Fruit fly (Drosophila melanogaster): ENCODE results near the gene Nmdmc.

Gene Nmdmc

DNA sequence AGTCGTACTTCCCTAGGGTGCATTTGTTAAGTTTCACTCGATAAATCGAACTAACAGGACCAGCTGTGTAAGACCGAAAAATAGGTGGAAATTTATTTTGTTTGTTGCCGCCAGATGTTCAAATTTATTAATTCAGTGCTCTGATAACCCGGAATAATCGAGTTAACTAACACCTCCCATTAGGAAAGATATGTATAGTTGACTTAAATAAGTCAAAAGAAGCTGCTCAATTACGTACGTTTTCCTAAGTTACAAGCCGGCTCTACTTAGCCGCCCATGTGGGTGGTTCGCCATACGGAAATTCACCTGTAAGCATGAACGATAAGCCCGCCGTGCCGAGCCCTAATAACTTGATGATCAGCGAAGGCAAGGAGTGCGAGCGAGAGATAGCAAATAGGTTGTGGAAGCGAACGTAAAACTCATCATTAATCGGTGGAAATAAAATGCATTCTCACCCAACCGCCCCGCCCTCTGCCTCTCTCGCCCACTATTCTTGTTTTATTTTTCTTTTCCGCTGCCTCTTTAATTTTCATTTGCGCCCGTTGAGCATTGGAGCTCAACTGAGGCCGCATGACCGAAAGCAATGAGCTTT lies 3.6 kb upstream of the Nmdmc start (continued):
- TF ChIP-seq Met (GFP tag; optimal IDR thresholded peaks at IDR 0.05) (peak; percentile 62), CG6163 (GFP tag; IDR thresholded peaks at IDR 0.05) (no peak), CG6854 (GFP tag; optimal IDR thresholded peaks at IDR 0.05) (no peak), eg (GFP tag; IDR thresholded peaks at IDR 0.05) (no peak), dac (GFP tag; optimal IDR thresholded peaks at IDR 0.05) (no peak), salr (GFP tag; optimal IDR thresholded peaks at IDR 0.05) (peak in 1 of 2 experiments; percentile 58), fkh (GFP tag; optimal IDR thresholded peaks at IDR 0.05) (no peak), Smox (GFP tag; optimal IDR thresholded peaks at IDR 0.05) (peak; percentile 53), Lpt (GFP tag; optimal IDR thresholded peaks at IDR 0.05) (no peak), net (GFP tag; optimal IDR thresholded peaks at IDR 0.05) (no peak), CG8632 (GFP tag; optimal IDR thresholded peaks at IDR 0.05) (peak; percentile 63), esn (GFP tag; optimal IDR thresholded peaks at IDR 0.05) (peak; percentile 59), CG16779 (tag; optimal IDR thresholded peaks at IDR 0.05) (no peak), CG9139 (GFP tag; optimal IDR thresholded peaks at IDR 0.05) (no peak), CG7368 (GFP tag; optimal IDR thresholded peaks at IDR 0.05) (peak; percentile 31), CG8319 (GFP tag; optimal IDR thresholded peaks at IDR 0.05) (peak; percentile 30), dsx (GFP tag; optimal IDR thresholded peaks at IDR 0.05; ENCODE audit: poor library complexity, severe bottlenecking) (no peak), ss (GFP tag; optimal IDR thresholded peaks at IDR 0.05) (peak in 1 of 2 experiments; percentile 47)

DNA sequence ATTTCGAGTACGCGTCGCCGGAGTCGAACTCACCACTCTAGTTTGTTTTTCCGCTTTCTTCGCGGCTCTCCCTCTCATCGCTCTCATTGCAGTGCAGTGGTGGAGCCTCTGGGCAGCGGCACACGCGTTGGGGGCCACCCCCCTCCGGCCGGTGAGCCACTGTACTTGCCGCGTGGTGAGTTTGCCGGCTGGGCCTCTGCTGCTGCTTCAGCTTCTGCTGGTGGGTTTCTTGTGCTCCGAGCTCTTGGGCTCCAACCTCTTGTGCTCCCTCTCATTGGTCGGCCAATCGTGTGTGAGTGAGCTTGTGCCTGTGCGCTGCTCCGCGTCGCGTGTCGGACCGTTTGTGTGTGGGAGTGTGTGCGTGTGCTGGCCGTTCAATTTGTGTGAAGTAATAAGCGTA lies 2.7 kb upstream of the Nmdmc start:
- TF ChIP-seq Gug (GFP tag; IDR thresholded peaks at IDR 0.05): no peak
- peak; percentile 38 for TF ChIP-seq CG34406 (GFP tag; optimal IDR thresholded peaks at IDR 0.05)
- TF ChIP-seq CG11762 (GFP tag; optimal IDR thresholded peaks at IDR 0.05; ENCODE audit: insufficient read depth): no peak
- no peak for TF ChIP-seq fd59A (GFP tag; optimal IDR thresholded peaks at IDR 0.05)
- peak; percentile 50 for TF ChIP-seq pdm3 (GFP tag; optimal IDR thresholded peaks at IDR 0.05)
- TF ChIP-seq Sox102F (GFP tag; optimal IDR thresholded peaks at IDR 0.05): peak; percentile 66
- no peak for TF ChIP-seq Hr38 (GFP tag; optimal IDR thresholded peaks at IDR 0.05)
- TF ChIP-seq CG7368 (GFP tag; optimal IDR thresholded peaks at IDR 0.05): peak; percentile 46
- peak; percentile 60 for TF ChIP-seq Hr4 (GFP tag; optimal IDR thresholded peaks at IDR 0.05)
- TF ChIP-seq CG8319 (GFP tag; optimal IDR thresholded peaks at IDR 0.05): no peak
- TF ChIP-seq CG6808 (GFP tag; optimal IDR thresholded peaks at IDR 0.05): peak; percentile 74
- TF ChIP-seq lz (GFP tag; optimal IDR thresholded peaks at IDR 0.05): peak; percentile 31
- peak; percentile 19 for TF ChIP-seq Hr39 (GFP tag; optimal IDR thresholded peaks at IDR 0.05)
- no peak for TF ChIP-seq CG11902 (GFP tag; optimal IDR thresholded peaks at IDR 0.05)
- TF ChIP-seq ss (GFP tag; optimal IDR thresholded peaks at IDR 0.05): peak; percentile 84 to 93
- TF ChIP-seq topi (GFP tag; optimal IDR thresholded peaks at IDR 0.05): peak; percentile 46
- peak; percentile 45 for TF ChIP-seq cyc (GFP tag; optimal IDR thresholded peaks at IDR 0.05)
- TF ChIP-seq CG10631 (GFP tag; optimal IDR thresholded peaks at IDR 0.05): no peak
- TF ChIP-seq CG4318 (GFP tag; optimal IDR thresholded peaks at IDR 0.05): no peak
- TF ChIP-seq svp (GFP tag): peak; percentile 94
- peak; percentile 81 for TF ChIP-seq Blimp-1 (GFP tag; optimal IDR thresholded peaks at IDR 0.05)
- no peak for TF ChIP-seq eg (GFP tag; IDR thresholded peaks at IDR 0.05)
- TF ChIP-seq net (GFP tag; optimal IDR thresholded peaks at IDR 0.05): peak; percentile 82
- peak; percentile 57 for TF ChIP-seq CG32006 (GFP tag; optimal IDR thresholded peaks at IDR 0.05)
- TF ChIP-seq esn (GFP tag; optimal IDR thresholded peaks at IDR 0.05): peak; percentile 54
- TF ChIP-seq CG3919 (GFP tag; optimal IDR thresholded peaks at IDR 0.05): peak; percentile 81
- peak; percentile 37 for TF ChIP-seq Ets96B (tag; optimal IDR thresholded peaks at IDR 0.05)
- TF ChIP-seq vri (GFP tag; optimal IDR thresholded peaks at IDR 0.05): peak; percentile 79
- peak; percentile 64 for TF ChIP-seq CG6276 (GFP tag; optimal IDR thresholded peaks at IDR 0.05)
- peak; percentile 66 for TF ChIP-seq Eip75B (GFP tag; optimal IDR thresholded peaks at IDR 0.05)
- peak; percentile 93 for TF ChIP-seq CG6854 (GFP tag; optimal IDR thresholded peaks at IDR 0.05)
- peak; percentile 26 for TF ChIP-seq CG10669 (GFP tag; optimal IDR thresholded peaks at IDR 0.05)
- peak; percentile 22 for TF ChIP-seq acj6 (GFP tag; optimal IDR thresholded peaks at IDR 0.05)
- peak; percentile 10 for TF ChIP-seq Ets21C (GFP tag; optimal IDR thresholded peaks at IDR 0.05)
- peak; percentile 79 for TF ChIP-seq Lpt (GFP tag; optimal IDR thresholded peaks at IDR 0.05)
- TF ChIP-seq CG8632 (GFP tag; optimal IDR thresholded peaks at IDR 0.05): peak; percentile 39
- TF ChIP-seq CG15336 (GFP tag; IDR thresholded peaks at IDR 0.05): no peak
- peak; percentile 75 for TF ChIP-seq CG9139 (GFP tag; optimal IDR thresholded peaks at IDR 0.05)
- peak; percentile 53 for TF ChIP-seq CG3032 (tag; optimal IDR thresholded peaks at IDR 0.05)
- no peak for TF ChIP-seq Sox15 (GFP tag; optimal IDR thresholded peaks at IDR 0.05)

Data from whole organism, prepupa.